Fruit fly (Drosophila melanogaster): Measurements from ENCODE around the gene CG46394.

CG46394 gene

dm6 chr3L:11609835-11610234 is 9.7 kb downstream of the CG46394 start, which contains the start of gene CG42832:
Gene CG42832 (plus strand): TSS chr3L:11610135.
- no peak for TF ChIP-seq dmrt93B (GFP tag; optimal IDR thresholded peaks at IDR 0.05)
- no peak for TF ChIP-seq CG32264 (GFP tag; optimal IDR thresholded peaks at IDR 0.05)
- TF ChIP-seq N (GFP tag; optimal IDR thresholded peaks at IDR 0.05), result no peak
- no peak for TF ChIP-seq psq (GFP tag; optimal IDR thresholded peaks at IDR 0.05)
- TF ChIP-seq CrebA (GFP tag; optimal IDR thresholded peaks at IDR 0.05; ENCODE audit: borderline replicate concordance), result no peak
- TF ChIP-seq Dfd (GFP tag; optimal IDR thresholded peaks at IDR 0.05), result no peak
- TF ChIP-seq dl (GFP tag; optimal IDR thresholded peaks at IDR 0.05; ENCODE audit: insufficient read depth in 1 of 2, partially characterized antibody in 2 of 2), result no peak
- no peak for TF ChIP-seq fru (GFP tag; optimal IDR thresholded peaks at IDR 0.05)
- no peak for TF ChIP-seq Hnf4 (GFP tag; optimal IDR thresholded peaks at IDR 0.05)
- no peak for TF ChIP-seq sv (GFP tag; optimal IDR thresholded peaks at IDR 0.05)
- no peak for TF ChIP-seq sage (GFP tag; optimal IDR thresholded peaks at IDR 0.05)
- TF ChIP-seq br (GFP tag; optimal IDR thresholded peaks at IDR 0.05), result no peak
- no peak for TF ChIP-seq dsf (GFP tag; optimal IDR thresholded peaks at IDR 0.05; ENCODE audit: borderline replicate concordance)
- no peak for TF ChIP-seq CG9705 (GFP tag; optimal IDR thresholded peaks at IDR 0.05)
- no peak for TF ChIP-seq Mio (GFP tag; optimal IDR thresholded peaks at IDR 0.05)
- TF ChIP-seq jim (GFP tag; optimal IDR thresholded peaks at IDR 0.05), result no peak
- TF ChIP-seq tai (GFP tag; optimal IDR thresholded peaks at IDR 0.05), result no peak
- TF ChIP-seq Hr83 (GFP tag; optimal IDR thresholded peaks at IDR 0.05; ENCODE audit: poor library complexity, severe bottlenecking), result no peak

DNA sequence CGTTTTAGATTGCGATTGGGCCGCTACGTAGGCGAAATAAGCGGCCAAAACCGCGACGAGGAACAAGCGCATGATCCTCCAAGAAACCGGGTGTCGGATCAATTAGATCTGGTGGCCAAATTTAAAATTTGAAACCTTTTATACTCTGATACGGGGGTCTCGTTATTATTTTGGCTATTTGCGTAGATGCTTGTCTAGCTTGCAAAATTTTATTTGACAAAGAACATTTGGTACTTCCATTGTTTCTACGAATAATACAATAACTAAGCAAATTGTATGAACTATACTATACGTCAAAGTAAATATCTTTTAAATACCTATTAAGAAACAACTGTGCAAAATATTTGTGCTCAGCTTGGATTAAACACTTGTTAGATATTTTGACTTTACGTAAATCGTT is 19.8 kb downstream of the CG46394 start, which contains the start of gene Muc68Ca:
Gene Muc68Ca, minus strand, starts transcription at position 101 of the 400 bp plus-strand sequence.
- TF ChIP-seq Hnf4 (GFP tag; optimal IDR thresholded peaks at IDR 0.05), result no peak
- no peak for TF ChIP-seq Jra (GFP tag; optimal IDR thresholded peaks at IDR 0.05)
- no peak for TF ChIP-seq Abd-B (GFP tag; optimal IDR thresholded peaks at IDR 0.05)
- TF ChIP-seq jim (GFP tag; optimal IDR thresholded peaks at IDR 0.05), result no peak
- no peak for TF ChIP-seq dmrt93B (GFP tag; optimal IDR thresholded peaks at IDR 0.05)
- TF ChIP-seq OdsH (GFP tag; optimal IDR thresholded peaks at IDR 0.05), result no peak
- no peak for TF ChIP-seq Rel (GFP tag; optimal IDR thresholded peaks at IDR 0.05)
- TF ChIP-seq Rel (tag; optimal IDR thresholded peaks at IDR 0.05), result no peak
- TF ChIP-seq Dfd (GFP tag; optimal IDR thresholded peaks at IDR 0.05), result no peak
- TF ChIP-seq Sp1 (GFP tag; optimal IDR thresholded peaks at IDR 0.05), result no peak

DNA sequence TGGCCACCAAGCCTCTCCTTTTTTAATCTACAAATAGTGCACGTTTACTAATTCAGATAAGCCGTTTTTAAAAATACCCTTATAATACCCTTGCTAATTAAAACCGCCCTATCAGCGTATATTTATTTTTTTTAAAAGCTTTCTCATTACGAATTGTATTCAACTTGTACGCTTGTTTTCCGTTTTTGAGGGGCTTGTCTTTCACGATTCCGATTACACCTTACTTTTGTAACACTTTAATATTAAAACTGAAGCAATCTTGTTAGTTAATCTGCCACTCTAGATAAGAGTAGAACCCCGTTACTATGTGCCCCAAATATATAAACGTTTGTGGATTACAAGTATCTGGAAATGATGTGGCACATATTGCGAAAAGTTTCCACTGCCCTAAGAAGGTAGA is 22.6 kb downstream of the CG46394 start:
- TF ChIP-seq CG9705 (GFP tag; optimal IDR thresholded peaks at IDR 0.05) (no peak), fru (GFP tag; optimal IDR thresholded peaks at IDR 0.05) (no peak), Jra (GFP tag; optimal IDR thresholded peaks at IDR 0.05) (no peak), brk (GFP tag; optimal IDR thresholded peaks at IDR 0.05) (no peak), dmrt93B (GFP tag; optimal IDR thresholded peaks at IDR 0.05) (no peak), Mio (GFP tag; optimal IDR thresholded peaks at IDR 0.05) (no peak), Sp1 (GFP tag; optimal IDR thresholded peaks at IDR 0.05) (no peak)

dm6 chr3L:11623245-11623883 is 23.2 kb downstream of the CG46394 start:
- no peak for TF ChIP-seq tai (GFP tag; optimal IDR thresholded peaks at IDR 0.05)
- TF ChIP-seq rgr (GFP tag; optimal IDR thresholded peaks at IDR 0.05), result peak; percentile 9
- peak; percentile 6 for TF ChIP-seq Myc (optimal IDR thresholded peaks at IDR 0.05)
- no peak for TF ChIP-seq Rel (GFP tag; optimal IDR thresholded peaks at IDR 0.05)
- TF ChIP-seq Rel (tag; optimal IDR thresholded peaks at IDR 0.05), result peak; percentile 13
- TF ChIP-seq HLH106 (tag; optimal IDR thresholded peaks at IDR 0.05), result peak; percentile 9
- peak; percentile 7 for TF ChIP-seq psq (GFP tag; optimal IDR thresholded peaks at IDR 0.05)
- no peak for TF ChIP-seq GATAd (GFP tag; optimal IDR thresholded peaks at IDR 0.05)
- no peak for TF ChIP-seq Dfd (GFP tag; optimal IDR thresholded peaks at IDR 0.05)
- TF ChIP-seq CG9705 (GFP tag; optimal IDR thresholded peaks at IDR 0.05), result no peak
- no peak for TF ChIP-seq dsf (GFP tag; optimal IDR thresholded peaks at IDR 0.05; ENCODE audit: borderline replicate concordance)
- no peak for TF ChIP-seq N (GFP tag; optimal IDR thresholded peaks at IDR 0.05)
- TF ChIP-seq Sp1 (GFP tag; optimal IDR thresholded peaks at IDR 0.05), result peak; percentile 20
- no peak for TF ChIP-seq ey (GFP tag; optimal IDR thresholded peaks at IDR 0.05)
- TF ChIP-seq Hnf4 (GFP tag; optimal IDR thresholded peaks at IDR 0.05), result peak; percentile 43
- peak; percentile 22 for TF ChIP-seq OdsH (GFP tag; optimal IDR thresholded peaks at IDR 0.05)
- TF ChIP-seq CG32264 (GFP tag; optimal IDR thresholded peaks at IDR 0.05), result no peak
- TF ChIP-seq br (GFP tag; optimal IDR thresholded peaks at IDR 0.05), result no peak
- no peak for TF ChIP-seq lola (GFP tag; optimal IDR thresholded peaks at IDR 0.05)
- peak; percentile 69 for TF ChIP-seq sage (GFP tag; optimal IDR thresholded peaks at IDR 0.05)
- peak; percentile 23 for TF ChIP-seq h (GFP tag; optimal IDR thresholded peaks at IDR 0.05)
- TF ChIP-seq Mio (GFP tag; optimal IDR thresholded peaks at IDR 0.05), result no peak
- no peak for TF ChIP-seq Hr78 (GFP tag; optimal IDR thresholded peaks at IDR 0.05)
- no peak for TF ChIP-seq woc (GFP tag; optimal IDR thresholded peaks at IDR 0.05)
- no peak for TF ChIP-seq Abd-B (GFP tag; optimal IDR thresholded peaks at IDR 0.05)
- TF ChIP-seq brk (GFP tag; optimal IDR thresholded peaks at IDR 0.05), result peak; percentile 56
- no peak for TF ChIP-seq jim (GFP tag; optimal IDR thresholded peaks at IDR 0.05)
- TF ChIP-seq usp (GFP tag; optimal IDR thresholded peaks at IDR 0.05), result no peak
- TF ChIP-seq sv (GFP tag; optimal IDR thresholded peaks at IDR 0.05), result no peak
- TF ChIP-seq fru (GFP tag; optimal IDR thresholded peaks at IDR 0.05), result no peak
- TF ChIP-seq foxo (GFP tag; optimal IDR thresholded peaks at IDR 0.05), result no peak
- no peak for TF ChIP-seq dl (GFP tag; optimal IDR thresholded peaks at IDR 0.05; ENCODE audit: insufficient read depth in 1 of 2, partially characterized antibody in 2 of 2)
- no peak for TF ChIP-seq Hr83 (GFP tag; optimal IDR thresholded peaks at IDR 0.05; ENCODE audit: poor library complexity, severe bottlenecking)

All from whole organism, wandering third instar larva.